Fruit fly (Drosophila melanogaster): ENCODE results near the gene vig.

The vig gene

DNA sequence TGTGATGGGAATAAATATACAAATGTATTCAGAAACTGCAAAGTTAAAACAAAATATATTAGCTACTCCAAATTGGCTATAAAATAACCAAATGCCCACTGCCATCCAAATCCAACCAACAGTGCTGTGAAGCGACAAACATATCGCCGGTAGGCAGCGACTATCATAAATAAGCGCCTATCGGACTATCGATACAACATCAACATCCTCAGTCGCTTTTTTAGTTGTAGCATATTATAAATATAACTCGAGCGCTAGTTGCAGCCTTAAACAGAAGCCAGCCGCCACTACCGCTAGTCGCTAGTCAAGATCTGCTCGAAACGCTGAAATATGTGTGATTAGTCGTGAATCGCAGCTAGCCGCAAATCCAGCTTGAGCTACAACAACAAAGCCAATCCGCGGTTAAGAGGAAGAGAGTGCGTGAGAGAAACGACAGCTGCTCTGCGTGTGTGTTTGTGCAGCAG lies 30.8 kb downstream of the vig start (continued):
- peak in 1 of 2 experiments; percentile 51 for TF ChIP-seq Hr51 (GFP tag; optimal IDR thresholded peaks at IDR 0.05)
- no peak for TF ChIP-seq CG10462 (GFP tag; optimal IDR thresholded peaks at IDR 0.05)
- TF ChIP-seq CG14014 (GFP tag; IDR thresholded peaks at IDR 0.05): no peak
- no peak for TF ChIP-seq disco-r (GFP tag; optimal IDR thresholded peaks at IDR 0.05)
- no peak for TF ChIP-seq gsb-n (tag; optimal IDR thresholded peaks at IDR 0.05)
- TF ChIP-seq Lim3 (GFP tag; IDR thresholded peaks at IDR 0.05): no peak
- TF ChIP-seq z (GFP tag; IDR thresholded peaks at IDR 0.05): no peak
- no peak for TF ChIP-seq Spps (tag; optimal IDR thresholded peaks at IDR 0.05)
- TF ChIP-seq Adf1 (GFP tag; IDR thresholded peaks at IDR 0.05): no peak; the same call in 1 of the 2 replicates
- peak; percentile 85 for TF ChIP-seq mld (GFP tag; IDR thresholded peaks at IDR 0.05; ENCODE audit: partially characterized antibody)
- no peak for TF ChIP-seq cad (GFP tag; optimal IDR thresholded peaks at IDR 0.05)
- TF ChIP-seq GATAe (GFP tag; conservative IDR thresholded peaks at IDR 0.05): no peak
- peak; percentile 39 for TF ChIP-seq shn (GFP tag; optimal IDR thresholded peaks at IDR 0.05)
- TF ChIP-seq slp2 (GFP tag; optimal IDR thresholded peaks at IDR 0.05): no peak
- no peak for TF ChIP-seq CG9797 (GFP tag; optimal IDR thresholded peaks at IDR 0.05)
- no peak for TF ChIP-seq CG12104 (GFP tag; optimal IDR thresholded peaks at IDR 0.05)
- TF ChIP-seq crp (GFP tag; optimal IDR thresholded peaks at IDR 0.05): peak in 1 of 2 experiments; percentile 36
- TF ChIP-seq CG7963 (GFP tag; IDR thresholded peaks at IDR 0.05; ENCODE audit: partially characterized antibody): peak; percentile 91
- TF ChIP-seq fu2 (GFP tag; optimal IDR thresholded peaks at IDR 0.05): no peak
- peak; percentile 2 for TF ChIP-seq bigmax (GFP tag; optimal IDR thresholded peaks at IDR 0.05)
- TF ChIP-seq tap (tag; optimal IDR thresholded peaks at IDR 0.05): no peak
- TF ChIP-seq pzg (GFP tag; optimal IDR thresholded peaks at IDR 0.05): peak; percentile 74
- TF ChIP-seq lilli (GFP tag; optimal IDR thresholded peaks at IDR 0.05): peak; percentile 44
- peak; percentile 25 for TF ChIP-seq CG14710 (tag; optimal IDR thresholded peaks at IDR 0.05)
- no peak for TF ChIP-seq CG16863 (GFP tag; optimal IDR thresholded peaks at IDR 0.05)
- TF ChIP-seq kni (GFP tag; optimal IDR thresholded peaks at IDR 0.05): no peak
- no peak for TF ChIP-seq D (optimal IDR thresholded peaks at IDR 0.05)
- TF ChIP-seq D (GFP tag; optimal IDR thresholded peaks at IDR 0.05): no peak
- no peak for TF ChIP-seq zf30C (GFP tag; optimal IDR thresholded peaks at IDR 0.05)
- peak; percentile 81 for TF ChIP-seq CG17385 (GFP tag; optimal IDR thresholded peaks at IDR 0.05)
- peak; percentile 41 for TF ChIP-seq nmo (GFP tag; optimal IDR thresholded peaks at IDR 0.05)
- TF ChIP-seq Bdp1 (GFP tag; optimal IDR thresholded peaks at IDR 0.05): no peak
- no peak for TF ChIP-seq Pdp1 (GFP tag; optimal IDR thresholded peaks at IDR 0.05)
- no peak for TF ChIP-seq CG12391 (tag; optimal IDR thresholded peaks at IDR 0.05)
- TF ChIP-seq Fer3 (tag; optimal IDR thresholded peaks at IDR 0.05): peak; percentile 3
- no peak for TF ChIP-seq CG17328 (GFP tag; IDR thresholded peaks at IDR 0.05)
- no peak for TF ChIP-seq bsh (GFP tag; optimal IDR thresholded peaks at IDR 0.05)
- TF ChIP-seq CG3838 (GFP tag; optimal IDR thresholded peaks at IDR 0.05): no peak
- no peak for TF ChIP-seq CG15011 (GFP tag; optimal IDR thresholded peaks at IDR 0.05)
- no peak for TF ChIP-seq p53 (GFP tag; optimal IDR thresholded peaks at IDR 0.05)
- TF ChIP-seq CG14965 (GFP tag; optimal IDR thresholded peaks at IDR 0.05; ENCODE audit: borderline replicate concordance): no peak
- no peak for TF ChIP-seq pho (GFP tag; optimal IDR thresholded peaks at IDR 0.05)
- TF ChIP-seq CG17186 (GFP tag; optimal IDR thresholded peaks at IDR 0.05): no peak
- no peak for TF ChIP-seq TFAM (GFP tag; optimal IDR thresholded peaks at IDR 0.05)
- TF ChIP-seq aop (GFP tag; IDR thresholded peaks at IDR 0.05): no peak
- peak; percentile 79 for TF ChIP-seq nerfin-2 (GFP tag; IDR thresholded peaks at IDR 0.05; ENCODE audit: partially characterized antibody)
- TF ChIP-seq fd64A (GFP tag; optimal IDR thresholded peaks at IDR 0.05): no peak
- TF ChIP-seq CG9727 (GFP tag; optimal IDR thresholded peaks at IDR 0.05): no peak
- peak; percentile 78 for TF ChIP-seq CG14860 (GFP tag; IDR thresholded peaks at IDR 0.05; ENCODE audit: partially characterized antibody)
- TF ChIP-seq tup (GFP tag; optimal IDR thresholded peaks at IDR 0.05): no peak

Measured in whole organism, embryonic.